Worm (Caenorhabditis elegans): Measurements from ENCODE around the gene T28D6.4.

Gene T28D6.4

ce11 chrIII:11381922-11382321, 21.7 kb downstream of the T28D6.4 start, which contains the start of gene subs-4:
subs-4 (plus strand) TSS chrIII:11382222.
- TF ChIP-seq nhr-76 (tag; optimal IDR thresholded peaks at IDR 0.05) (no peak), elt-1 (tag; optimal IDR thresholded peaks at IDR 0.05; ENCODE audit: borderline replicate concordance, insufficient read depth) (peak; percentile 47)

ce11 chrIII:11389384-11389783, 29.1 kb downstream of the T28D6.4 start:
- TF ChIP-seq ham-2 (GFP tag; optimal IDR thresholded peaks at IDR 0.05) (no peak), nhr-2 (tag; optimal IDR thresholded peaks at IDR 0.05) (no peak)

ce11 chrIII:11390832-11391231, 30.6 kb downstream of the T28D6.4 start:
- TF ChIP-seq ces-1 (GFP tag; optimal IDR thresholded peaks at IDR 0.05): peak; percentile 55
- TF ChIP-seq elt-3 (tag; optimal IDR thresholded peaks at IDR 0.05): no peak

ce11 chrIII:11391601-11392520, 31.6 kb downstream of the T28D6.4 start:
- no peak for TF ChIP-seq sptf-1 (tag; optimal IDR thresholded peaks at IDR 0.05)
- no peak for TF ChIP-seq mls-2 (tag; optimal IDR thresholded peaks at IDR 0.05)
- peak; percentile 65 for TF ChIP-seq ces-1 (GFP tag; optimal IDR thresholded peaks at IDR 0.05)

ce11 chrIII:11392740-11393139, 32.5 kb downstream of the T28D6.4 start:
- no peak for TF ChIP-seq lsy-2 (tag; optimal IDR thresholded peaks at IDR 0.05)
- TF ChIP-seq mls-2 (tag; optimal IDR thresholded peaks at IDR 0.05): no peak
- TF ChIP-seq drap-1 (GFP tag; optimal IDR thresholded peaks at IDR 0.05): no peak
- TF ChIP-seq ceh-39 (tag; optimal IDR thresholded peaks at IDR 0.05): no peak
- TF ChIP-seq elt-1 (tag; optimal IDR thresholded peaks at IDR 0.05; ENCODE audit: borderline replicate concordance, insufficient read depth): no peak
- no peak for TF ChIP-seq cnd-1 (tag; optimal IDR thresholded peaks at IDR 0.05)
- no peak for TF ChIP-seq ceh-43 (GFP tag; optimal IDR thresholded peaks at IDR 0.05)
- TF ChIP-seq nhr-28 (tag; optimal IDR thresholded peaks at IDR 0.05): no peak
- TF ChIP-seq blmp-1 (tag; optimal IDR thresholded peaks at IDR 0.05): no peak
- no peak for TF ChIP-seq bed-3 (GFP tag; optimal IDR thresholded peaks at IDR 0.05)
- no peak for TF ChIP-seq unc-62 (GFP tag; optimal IDR thresholded peaks at IDR 0.05)
- no peak for TF ChIP-seq unc-39 (tag; optimal IDR thresholded peaks at IDR 0.05)
- TF ChIP-seq ham-2 (GFP tag; optimal IDR thresholded peaks at IDR 0.05): no peak
- no peak for TF ChIP-seq mep-1 (tag; optimal IDR thresholded peaks at IDR 0.05)
- TF ChIP-seq pha-4 (tag; optimal IDR thresholded peaks at IDR 0.05): no peak
- no peak for TF ChIP-seq snpc-4 (tag; optimal IDR thresholded peaks at IDR 0.05)
- no peak for TF ChIP-seq flh-1 (GFP tag; optimal IDR thresholded peaks at IDR 0.05)
- no peak for TF ChIP-seq M03D4.4 (tag; optimal IDR thresholded peaks at IDR 0.05)

- TF ChIP-seq sptf-1 (tag; optimal IDR thresholded peaks at IDR 0.05) (no peak), lin-13 (tag; optimal IDR thresholded peaks at IDR 0.05) (no peak), ham-2 (GFP tag; optimal IDR thresholded peaks at IDR 0.05) (no peak), mls-2 (tag; optimal IDR thresholded peaks at IDR 0.05) (no peak), nhr-237 (tag; optimal IDR thresholded peaks at IDR 0.05) (no peak), ceh-39 (tag; optimal IDR thresholded peaks at IDR 0.05) (no peak), lin-32 (GFP tag; optimal IDR thresholded peaks at IDR 0.05) (no peak), nhr-76 (tag; optimal IDR thresholded peaks at IDR 0.05) (no peak), elt-3 (tag; optimal IDR thresholded peaks at IDR 0.05) (no peak)
Observed at ce11 chrIII:11393162-11393561, 32.9 kb downstream of the T28D6.4 start, which contains the start of gene nlp-21. nlp-21 (minus strand) TSS chrIII:11393262.

- TF ChIP-seq pha-4 (tag; optimal IDR thresholded peaks at IDR 0.05) (no peak), ceh-39 (tag; optimal IDR thresholded peaks at IDR 0.05) (no peak), mls-2 (tag; optimal IDR thresholded peaks at IDR 0.05) (no peak), zip-8 (tag; optimal IDR thresholded peaks at IDR 0.05) (peak; percentile 75)
Observed at ce11 chrIII:11397499-11397898, 37.2 kb downstream of the T28D6.4 start, which contains the start of gene Y47D3B.3. Y47D3B.3 (plus strand) TSS chrIII:11397799.
